Worm (Caenorhabditis elegans) whole organism, midembryonic: ENCODE results near the gene acdh-11.

ENCODE experiments used
- cog-1 ChIP-seq: sonication (generic microtip); optimal IDR thresholded peaks from 2 replicates; lab custom pipeline; 2016; ENCODE audit warnings: missing genetic modification characterization, missing compliant biosample characterization
- flt-1 ChIP-seq: fragments of 200-800 bp; sonication (Bioruptor generic); IDR thresholded peaks from 2 replicates; pipeline ENCODE4 v1.3.6; 2022; ENCODE audit warnings: missing genetic modification characterization, missing compliant biosample characterization
- klf-2 ChIP-seq: fragments of 200-800 bp; sonication (Bioruptor generic); conservative IDR thresholded peaks from 2 replicates; pipeline ENCODE4 v1.3.6; 2022; ENCODE audit warnings: missing genetic modification reagents, missing genetic modification characterization, missing compliant biosample characterization
- med-1 ChIP-seq: sonication (generic microtip); optimal IDR thresholded peaks from 2 replicates; lab custom pipeline; 2017; ENCODE audit warnings: missing genetic modification characterization, mild to moderate bottlenecking, missing compliant biosample characterization, antibody characterized with exemption, missing genetic modification reagents; ENCODE audit not compliant: insufficient read depth
- ref-1 ChIP-seq: fragments of 200-800 bp; sonication (Bioruptor generic); conservative IDR thresholded peaks from 2 replicates; pipeline ENCODE4 v1.3.6; 2022; ENCODE audit warnings: missing genetic modification reagents, missing genetic modification characterization, missing compliant biosample characterization
- tab-1 ChIP-seq: fragments of 200-800 bp; sonication (Bioruptor generic); IDR thresholded peaks from 2 replicates; pipeline ENCODE4 v1.3.6; 2022; ENCODE audit warnings: missing genetic modification characterization, missing compliant biosample characterization
- ztf-29 ChIP-seq: fragments of 200-800 bp; sonication (Bioruptor generic); IDR thresholded peaks from 2 replicates; pipeline ENCODE4 v1.3.6; 2022; ENCODE audit warnings: missing genetic modification reagents, missing genetic modification characterization, missing compliant biosample characterization

DNA sequence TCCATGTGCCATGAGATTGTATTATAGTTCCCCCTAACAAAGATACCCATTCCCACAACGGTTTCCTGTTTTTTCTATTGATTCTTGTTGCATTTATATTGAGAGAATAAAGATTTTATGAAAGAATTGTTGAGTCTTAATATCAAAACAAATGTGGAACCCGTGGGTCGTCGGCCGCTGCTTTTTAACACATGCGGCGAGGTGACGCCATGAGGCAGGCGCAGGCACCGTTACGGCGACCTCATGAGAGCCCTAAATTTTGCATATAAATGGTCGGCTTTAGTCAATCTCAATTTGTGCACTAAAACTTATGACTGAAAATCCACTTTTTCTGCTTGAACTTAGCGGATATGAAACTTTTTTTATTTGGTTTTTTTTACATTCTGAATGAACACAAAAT is 28.5 kb upstream of the acdh-11 start:
- TF ChIP-seq cog-1 = no peak
- TF ChIP-seq klf-2 (GFP tag; lab: Robert Waterston, UW) = no peak
- TF ChIP-seq ref-1 = no peak
- TF ChIP-seq flt-1 (GFP tag; lab: Robert Waterston, UW) = no peak
- TF ChIP-seq med-1 = no peak
- no peak for TF ChIP-seq ztf-29 (GFP tag; lab: Robert Waterston, UW)
- TF ChIP-seq tab-1 (GFP tag; lab: Robert Waterston, UW) = no peak
